Fruit fly (Drosophila melanogaster) Kc167 (cell line): ENCODE measurements around the gene CG3603.

Experiments used
- h ChIP-seq: fragments of >200 bp; optimal IDR thresholded peaks from 3 replicates; lab custom pipeline; 2018; ENCODE audit warnings: missing external identifiers
- psq ChIP-seq: fragments of >200 bp; optimal IDR thresholded peaks from 2 replicates; lab custom pipeline; 2017; ENCODE audit warnings: missing external identifiers

dm6 chrX:2973593-2973992 lies 25.8 kb downstream of the CG3603 start, which contains the start of gene rst:
- no peak for TF ChIP-seq h (lab: Kevin White, UChicago)
- no peak for TF ChIP-seq psq
